Fruit fly (Drosophila melanogaster) whole organism, embryonic: ENCODE results near the gene por.

ENCODE experiments used
- Atf3 ChIP-seq: fragments of 200-800 bp; sonication (Bioruptor generic); optimal IDR thresholded peaks from 3 replicates; lab custom pipeline; 2016; ENCODE audit warnings: missing biosample characterization, missing genetic modification characterization
- CG11247 ChIP-seq: fragments of 200-800 bp; sonication (Bioruptor generic); IDR thresholded peaks from 2 replicates; pipeline ENCODE4 v1.3.6; 2022; ENCODE audit warnings: missing biosample characterization, missing genetic modification characterization
- CG11456 ChIP-seq: fragments of 200-800 bp; sonication (Bioruptor generic); IDR thresholded peaks from 3 replicates; pipeline ENCODE4 v1.3.6; 2022; ENCODE audit warnings: missing biosample characterization, missing genetic modification characterization
- CG12104 ChIP-seq: fragments of 200-800 bp; sonication (Bioruptor generic); optimal IDR thresholded peaks from 3 replicates; lab custom pipeline; 2016; ENCODE audit warnings: missing biosample characterization, missing genetic modification characterization
- CG12299 ChIP-seq: fragments of 200-800 bp; sonication (Bioruptor generic); optimal IDR thresholded peaks from 2 replicates; lab custom pipeline; 2018; ENCODE audit warnings: missing biosample characterization, mild to moderate bottlenecking, missing genetic modification characterization
- CG17361 ChIP-seq: fragments of 200-800 bp; sonication (Bioruptor generic); IDR thresholded peaks from 3 replicates; pipeline ENCODE4 v1.3.6; 2022; ENCODE audit warnings: missing biosample characterization, missing genetic modification characterization
- CG17612 ChIP-seq: fragments of 200-800 bp; sonication (Bioruptor generic); IDR thresholded peaks from 2 replicates; pipeline ENCODE4 v1.3.6; 2022; ENCODE audit warnings: missing biosample characterization, missing genetic modification characterization
- CG1832 ChIP-seq: fragments of 200-800 bp; sonication (Bioruptor generic); optimal IDR thresholded peaks from 2 replicates; lab custom pipeline; 2017; ENCODE audit warnings: missing biosample characterization, mild to moderate bottlenecking, missing genetic modification characterization, inconsistent platforms
- CG2678 ChIP-seq: fragments of 200-800 bp; sonication (Bioruptor generic); optimal IDR thresholded peaks from 3 replicates; lab custom pipeline; 2019; ENCODE audit warnings: missing biosample characterization, mild to moderate bottlenecking, missing genetic modification characterization, moderate library complexity
- CG31441 ChIP-seq: fragments of 200-800 bp; sonication (Bioruptor generic); IDR thresholded peaks from 2 replicates; pipeline ENCODE4 v1.3.6; 2022; ENCODE audit warnings: missing biosample characterization, missing genetic modification characterization
- CG32767 ChIP-seq: fragments of 200-800 bp; sonication (Bioruptor generic); IDR thresholded peaks from 2 replicates; pipeline ENCODE4 v1.3.6; 2022; ENCODE audit warnings: missing biosample characterization, missing genetic modification characterization
- CG34422 ChIP-seq: fragments of 200-800 bp; sonication (Bioruptor generic); IDR thresholded peaks from 3 replicates; pipeline ENCODE4 v1.3.6; 2022; ENCODE audit warnings: missing biosample characterization, missing genetic modification characterization
- CG42726 ChIP-seq: fragments of 200-800 bp; sonication (Bioruptor generic); IDR thresholded peaks from 2 replicates; pipeline ENCODE4 v1.3.6; 2022; ENCODE audit warnings: missing biosample characterization, missing genetic modification characterization; ENCODE audit not compliant: partially characterized antibody
- CG9932 ChIP-seq: fragments of 200-800 bp; sonication (Bioruptor generic); IDR thresholded peaks from 2 replicates; pipeline ENCODE4 v1.3.6; 2022; ENCODE audit warnings: missing biosample characterization, missing genetic modification characterization
- Drgx ChIP-seq: fragments of 200-800 bp; sonication (Bioruptor generic); IDR thresholded peaks from 2 replicates; pipeline ENCODE4 v1.3.6; 2022; ENCODE audit warnings: missing biosample characterization, missing genetic modification characterization
- E2f2 ChIP-seq: fragments of 200-800 bp; sonication (Bioruptor generic); IDR thresholded peaks from 2 replicates; pipeline ENCODE4 v1.3.6; 2022; ENCODE audit warnings: missing biosample characterization, missing genetic modification characterization
- Ets97D ChIP-seq: fragments of 200-800 bp; sonication (Bioruptor generic); optimal IDR thresholded peaks from 3 replicates; lab custom pipeline; 2016; ENCODE audit warnings: missing biosample characterization, missing genetic modification characterization
- Med ChIP-seq: fragments of 200-800 bp; sonication (Bioruptor generic); peaks from one replicate; lab custom pipeline; 2016; ENCODE audit warnings: missing biosample characterization, missing genetic modification characterization, mild to moderate bottlenecking, inconsistent platforms, moderate library complexity
- NFAT ChIP-seq: fragments of 200-800 bp; sonication (Bioruptor generic); IDR thresholded peaks from 2 replicates; pipeline ENCODE4 v1.3.6; 2022; ENCODE audit warnings: missing biosample characterization, missing genetic modification characterization
- Ssrp ChIP-seq: fragments of 200-800 bp; sonication (Bioruptor generic); optimal IDR thresholded peaks from 2 replicates; lab custom pipeline; 2018; ENCODE audit warnings: missing biosample characterization, mild to moderate bottlenecking, missing genetic modification characterization, moderate library complexity
- Trl ChIP-seq, 3 experiments: fragments of >200 bp in 2 of 3; fragments of 200-800 bp in 1 of 3; sonication (Bioruptor generic) in 1 of 3; optimal IDR thresholded peaks; 2 replicates in 1 of 3; 3 replicates in 2 of 3; lab custom pipeline; 2016 to 2017; ENCODE audit warnings: missing biosample characterization in 1 of 3, missing genetic modification characterization in 1 of 3
- YL-1 ChIP-seq: fragments of 200-800 bp; sonication (Bioruptor generic); optimal IDR thresholded peaks from 3 replicates; lab custom pipeline; 2017; ENCODE audit warnings: missing biosample characterization, mild to moderate bottlenecking, missing genetic modification characterization
- bowl ChIP-seq: fragments of 200-800 bp; sonication (Bioruptor generic); IDR thresholded peaks from 2 replicates; pipeline ENCODE4 v1.3.6; 2022; ENCODE audit warnings: missing biosample characterization, missing genetic modification characterization
- chinmo ChIP-seq: fragments of 200-800 bp; sonication (Bioruptor generic); IDR thresholded peaks from 4 replicates; pipeline ENCODE4 v1.3.6; 2022; ENCODE audit warnings: missing biosample characterization, missing genetic modification characterization; ENCODE audit not compliant: partially characterized antibody
- crol ChIP-seq: fragments of 200-800 bp; sonication (Bioruptor generic); IDR thresholded peaks from 2 replicates; pipeline ENCODE4 v1.3.6; 2022; ENCODE audit warnings: missing biosample characterization, missing genetic modification characterization
- cwo ChIP-seq: fragments of 200-800 bp; sonication (Bioruptor generic); optimal IDR thresholded peaks from 3 replicates; lab custom pipeline; 2017; ENCODE audit warnings: missing biosample characterization, missing genetic modification characterization, mild to moderate bottlenecking, moderate library complexity, missing genetic modification reagents
- dm ChIP-seq: fragments of 200-800 bp; sonication (Bioruptor generic); optimal IDR thresholded peaks from 3 replicates; lab custom pipeline; 2016; ENCODE audit warnings: missing biosample characterization, missing genetic modification characterization
- fu2 ChIP-seq: fragments of 200-800 bp; sonication (Bioruptor generic); optimal IDR thresholded peaks from 2 replicates; lab custom pipeline; 2016; ENCODE audit warnings: missing biosample characterization, missing genetic modification characterization
- hbn ChIP-seq: fragments of 200-800 bp; sonication (Bioruptor generic); IDR thresholded peaks from 2 replicates; pipeline ENCODE4 v1.3.6; 2022; ENCODE audit warnings: missing biosample characterization, missing genetic modification characterization; ENCODE audit not compliant: partially characterized antibody
- knrl ChIP-seq: fragments of 200-800 bp; sonication (Bioruptor generic); IDR thresholded peaks from 3 replicates; pipeline ENCODE4 v1.3.6; 2022; ENCODE audit warnings: missing biosample characterization, missing genetic modification characterization; ENCODE audit not compliant: partially characterized antibody
- mld ChIP-seq: fragments of 200-800 bp; sonication (Bioruptor generic); IDR thresholded peaks from 3 replicates; pipeline ENCODE4 v1.3.6; 2022; ENCODE audit warnings: missing biosample characterization, missing genetic modification characterization; ENCODE audit not compliant: partially characterized antibody
- nom ChIP-seq: fragments of 200-800 bp; sonication (Bioruptor generic); optimal IDR thresholded peaks from 2 replicates; lab custom pipeline; 2017; ENCODE audit warnings: missing biosample characterization, missing genetic modification characterization, mild to moderate bottlenecking, moderate library complexity, missing genetic modification reagents
- pho ChIP-seq: fragments of 200-800 bp; sonication (Bioruptor generic); optimal IDR thresholded peaks from 2 replicates; lab custom pipeline; 2016; ENCODE audit warnings: missing biosample characterization, missing genetic modification characterization
- prd ChIP-seq, 3 experiments: fragments of >200 bp in 2 of 3; fragments of 200-800 bp in 1 of 3; sonication (Bioruptor generic) in 1 of 3; optimal IDR thresholded peaks in 2 of 3; IDR thresholded peaks in 1 of 3; 2 replicates in 2 of 3; 3 replicates in 1 of 3; pipeline versions ENCODE4 v1.3.6 to Lab custom; 2017 to 2022; ENCODE audit warnings: missing biosample characterization in 1 of 3, missing genetic modification characterization in 1 of 3
- row ChIP-seq: fragments of 200-800 bp; sonication (Bioruptor generic); IDR thresholded peaks from 3 replicates; pipeline ENCODE4 v1.3.6; 2022; ENCODE audit warnings: missing biosample characterization, missing genetic modification characterization
- schlank ChIP-seq: fragments of 200-800 bp; sonication (Bioruptor generic); optimal IDR thresholded peaks from 2 replicates; lab custom pipeline; 2018; ENCODE audit warnings: missing biosample characterization, mild to moderate bottlenecking, missing genetic modification characterization
- tio ChIP-seq: fragments of 200-800 bp; sonication (Bioruptor generic); optimal IDR thresholded peaks from 2 replicates; lab custom pipeline; 2017; ENCODE audit warnings: missing biosample characterization, missing genetic modification characterization, inconsistent platforms
- unpg ChIP-seq: fragments of 200-800 bp; sonication (Bioruptor generic); optimal IDR thresholded peaks from 3 replicates; lab custom pipeline; 2018; ENCODE audit warnings: missing biosample characterization, mild to moderate bottlenecking, missing genetic modification characterization, moderate library complexity

Gene por

dm6 chrX:18370775-18371735 lies 8.6 kb downstream of the por start (continued):
- no peak; the same call in 1 of the 2 replicates for TF ChIP-seq CG32767 (GFP tag; lab: Robert Waterston, UW)
- TF ChIP-seq CG11247: 0 out of 2 replicates have a peak, but pooled peaks have one; percentile 14
- no peak for TF ChIP-seq schlank (tag; lab: Kevin White, UChicago)
- TF ChIP-seq CG42726: peak; percentile 99
- TF ChIP-seq unpg (GFP tag; lab: Kevin White, UChicago): peak; percentile 2
- peak; percentile 95 for TF ChIP-seq YL-1
- no peak for TF ChIP-seq Ssrp (tag; lab: Kevin White, UChicago)
- peak; percentile 95 for TF ChIP-seq mld (GFP tag; lab: Robert Waterston, UW)
- TF ChIP-seq E2f2: peak; percentile 94
- TF ChIP-seq CG1832: peak; percentile 89
- peak; percentile 99 for TF ChIP-seq knrl
- TF ChIP-seq prd (optimal IDR thresholded peaks at IDR 0.05; lab: Kevin White, UChicago): no peak
- TF ChIP-seq prd (GFP tag; IDR thresholded peaks at IDR 0.05; lab: Robert Waterston, UW): no peak; the same call in 2 of the 3 replicates
- peak; percentile 33 for TF ChIP-seq CG12299 (tag; lab: Kevin White, UChicago)
- TF ChIP-seq Trl (optimal IDR thresholded peaks at IDR 0.05; lab: Kevin White, UChicago): peak; percentile 74 to 93
- peak; percentile 10 for TF ChIP-seq Trl (GFP tag; optimal IDR thresholded peaks at IDR 0.05; lab: Kevin White, UChicago)
- TF ChIP-seq bowl (GFP tag; lab: Robert Waterston, UW): no peak
- TF ChIP-seq CG34422 (GFP tag; lab: Robert Waterston, UW): 0 out of 3 replicates have a peak, but pooled peaks have one; percentile 14
- peak; percentile 59 for TF ChIP-seq pho (GFP tag; lab: Kevin White, UChicago)
- TF ChIP-seq Atf3 (GFP tag; lab: Kevin White, UChicago): peak; percentile 84
- peak; percentile 33; the same call in 1 of the 3 replicates for TF ChIP-seq CG17361 (GFP tag; lab: Robert Waterston, UW)
- peak; percentile 98 for TF ChIP-seq hbn (GFP tag; lab: Robert Waterston, UW)

- TF ChIP-seq cwo (GFP tag; lab: Kevin White, UChicago): peak; percentile 5
- TF ChIP-seq CG9932 (GFP tag; lab: Robert Waterston, UW): 0 out of 2 replicates have a peak, but pooled peaks have one; percentile 29
- TF ChIP-seq CG11456 (GFP tag; lab: Robert Waterston, UW): peak; percentile 5; the same call in 1 of the 3 replicates
- TF ChIP-seq nom (GFP tag; lab: Kevin White, UChicago): no peak
- TF ChIP-seq Med (GFP tag; lab: Kevin White, UChicago): peak; percentile 12
- peak; percentile 56 for TF ChIP-seq crol (GFP tag; lab: Robert Waterston, UW)
- TF ChIP-seq row (GFP tag; lab: Robert Waterston, UW): 0 out of 3 replicates have a peak, but pooled peaks have one; percentile 4
- TF ChIP-seq chinmo: 0 out of 4 replicates have a peak, but pooled peaks have one; percentile 40
- TF ChIP-seq NFAT (GFP tag; lab: Robert Waterston, UW): 0 out of 2 replicates have a peak, but pooled peaks have one; percentile 1
- no peak for TF ChIP-seq CG2678 (tag; lab: Kevin White, UChicago)
- TF ChIP-seq tio (GFP tag; lab: Kevin White, UChicago): no peak
- no peak for TF ChIP-seq CG17361 (GFP tag; lab: Robert Waterston, UW)
Measured at dm6 chrX:18369767-18370166, 9.9 kb downstream of the por start.

dm6 chrX:18368644-18368998 lies 11.0 kb downstream of the por start:
- TF ChIP-seq CG17612 (GFP tag; lab: Robert Waterston, UW): no peak
- TF ChIP-seq dm: no peak
- TF ChIP-seq Ets97D: no peak
- no peak for TF ChIP-seq CG31441 (GFP tag; lab: Robert Waterston, UW)
- peak; percentile 36; the same call in 1 of the 2 replicates for TF ChIP-seq Drgx (GFP tag; lab: Robert Waterston, UW)
- no peak for TF ChIP-seq CG12104 (GFP tag; lab: Kevin White, UChicago)
- no peak for TF ChIP-seq fu2 (GFP tag; lab: Kevin White, UChicago)
- 0 out of 4 replicates have a peak, but pooled peaks have one; percentile 72 for TF ChIP-seq chinmo
- 0 out of 2 replicates have a peak, but pooled peaks have one; percentile 49 for TF ChIP-seq crol (GFP tag; lab: Robert Waterston, UW)
- TF ChIP-seq, all 482 proteins: peak for 3
